Worm (Caenorhabditis elegans) whole organism, early embryonic: ENCODE data around the gene F55B11.3.

Experiments
- B0310.2 ChIP-seq: sonication (generic microtip); optimal IDR thresholded peaks from 2 replicates; lab custom pipeline; 2016; ENCODE audit warnings: mild to moderate bottlenecking, missing genetic modification characterization, missing compliant biosample characterization
- F13C5.2 ChIP-seq: sonication (generic microtip); optimal IDR thresholded peaks from 2 replicates; lab custom pipeline; 2017; ENCODE audit warnings: mild to moderate bottlenecking, missing genetic modification characterization, inconsistent platforms, missing compliant biosample characterization
- aly-1 ChIP-seq: sonication (generic microtip); optimal IDR thresholded peaks from 2 replicates; lab custom pipeline; 2016; ENCODE audit warnings: missing genetic modification characterization, missing compliant biosample characterization
- ama-1 ChIP-seq: fragments of 150-350 bp; optimal IDR thresholded peaks from 2 replicates; lab custom pipeline; 2014
- ceh-36 ChIP-seq: sonication (generic microtip); optimal IDR thresholded peaks from 2 replicates; lab custom pipeline; 2016; ENCODE audit warnings: missing genetic modification characterization, inconsistent platforms, missing compliant biosample characterization
- ets-7 ChIP-seq: sonication (generic microtip); optimal IDR thresholded peaks from 2 replicates; lab custom pipeline; 2016; ENCODE audit warnings: missing genotype, missing genetic modification characterization, missing compliant biosample characterization
- hmbx-1 ChIP-seq: sonication (generic microtip); optimal IDR thresholded peaks from 2 replicates; lab custom pipeline; 2016; ENCODE audit warnings: mild to moderate bottlenecking, missing genetic modification characterization, missing compliant biosample characterization
- hnd-1 ChIP-seq: sonication (generic microtip); optimal IDR thresholded peaks from 2 replicates; lab custom pipeline; 2016; ENCODE audit warnings: missing genetic modification characterization, missing compliant biosample characterization
- tbx-11 ChIP-seq: fragments of 200-800 bp; sonication (Bioruptor generic); IDR thresholded peaks from 2 replicates; pipeline ENCODE4 v1.3.6; 2022; ENCODE audit warnings: missing genetic modification characterization, missing compliant biosample characterization
- tbx-37 ChIP-seq: fragments of 200-800 bp; sonication (Bioruptor generic); conservative IDR thresholded peaks from 2 replicates; pipeline ENCODE4 v1.3.6; 2022; ENCODE audit warnings: missing genetic modification reagents, missing genetic modification characterization, missing compliant biosample characterization

ce11 chrIV:14456667-14457066, 32.2 kb downstream of the F55B11.3 start, which contains the start of gene nspg-9:
- TF ChIP-seq F13C5.2 (tag; lab: Kevin White, UChicago) (no peak), hnd-1 (no peak), ama-1 (lab: Kevin White, UChicago) (no peak), tbx-37 (GFP tag; lab: Robert Waterston, UW) (no peak), hmbx-1 (tag; lab: Kevin White, UChicago) (no peak), tbx-11 (GFP tag; lab: Robert Waterston, UW) (no peak), ets-7 (tag; lab: Kevin White, UChicago) (no peak), B0310.2 (tag; lab: Kevin White, UChicago) (no peak), aly-1 (no peak), ceh-36 (tag; lab: Kevin White, UChicago) (no peak)
